Fruit fly (Drosophila melanogaster): ENCODE measurements around the gene rg.

Gene rg

DNA sequence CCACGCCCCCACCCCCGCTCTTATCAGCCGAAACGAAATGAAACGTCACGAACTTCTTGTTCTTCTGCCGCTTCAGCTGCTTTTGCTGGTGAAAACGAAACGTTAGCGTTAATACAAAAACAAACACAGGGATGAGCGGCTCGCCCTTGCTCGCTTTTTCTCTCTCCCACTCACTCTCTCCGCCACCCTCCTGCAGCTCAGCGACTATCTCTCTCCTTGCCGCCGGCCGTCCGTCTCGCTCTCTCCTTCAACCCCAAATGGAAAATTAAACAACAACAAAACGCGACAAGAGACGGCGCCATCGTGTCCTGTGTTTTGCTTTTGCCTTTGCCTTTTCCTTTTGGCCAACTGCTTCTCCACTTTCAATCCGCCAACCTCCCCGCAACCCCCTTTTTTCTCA lies 8.8 kb downstream of the rg start:
- TF ChIP-seq Met (GFP tag; optimal IDR thresholded peaks at IDR 0.05) (no peak), esn (GFP tag; optimal IDR thresholded peaks at IDR 0.05) (no peak), CG6163 (GFP tag; IDR thresholded peaks at IDR 0.05) (no peak), dac (GFP tag; optimal IDR thresholded peaks at IDR 0.05) (no peak)

DNA sequence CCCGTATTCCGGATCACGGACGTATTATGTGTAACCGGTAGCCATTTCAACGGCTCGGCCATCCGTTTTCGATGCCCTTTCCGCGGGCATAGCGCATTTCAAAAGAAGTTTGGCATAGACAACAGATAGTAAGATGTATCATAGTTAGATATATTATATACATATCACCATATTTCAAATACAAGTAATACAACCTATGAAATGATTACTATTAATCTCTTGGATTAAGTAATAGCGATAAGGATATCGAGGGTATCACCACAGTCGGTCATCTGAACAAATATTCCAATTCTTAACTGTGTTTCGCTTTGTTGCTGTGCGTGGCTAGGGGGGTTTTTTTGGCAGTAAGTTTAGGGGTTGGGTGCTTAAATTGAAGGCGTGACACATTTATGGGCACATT lies 10.1 kb downstream of the rg start:
- TF ChIP-seq Ets96B (tag; optimal IDR thresholded peaks at IDR 0.05) = no peak
- TF ChIP-seq Eip78C (GFP tag) = peak; percentile 55

DNA sequence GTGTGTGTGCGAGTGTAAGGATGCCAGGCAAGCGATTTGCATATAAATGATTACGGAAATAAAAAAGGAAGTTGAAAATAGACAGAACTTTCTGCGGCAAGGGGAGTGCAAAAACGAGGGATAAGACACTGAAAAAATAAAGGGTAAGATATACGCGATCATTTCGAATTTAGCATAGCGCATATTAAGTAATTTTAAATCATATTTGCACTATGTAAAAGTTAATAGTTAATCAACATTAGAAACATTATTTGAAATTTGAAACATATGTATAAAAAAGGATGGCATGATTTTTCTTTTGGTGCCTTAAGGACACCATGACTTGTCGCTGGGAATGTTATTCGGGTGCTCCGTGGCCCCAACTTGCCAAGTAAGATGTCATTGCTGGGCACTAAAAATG lies 27.5 kb downstream of the rg start:
- TF ChIP-seq CG3032 (tag; optimal IDR thresholded peaks at IDR 0.05) (no peak), CG6854 (GFP tag; optimal IDR thresholded peaks at IDR 0.05) (no peak), Sox15 (GFP tag; optimal IDR thresholded peaks at IDR 0.05) (no peak), spab (GFP tag; optimal IDR thresholded peaks at IDR 0.05) (no peak), CG34406 (GFP tag; optimal IDR thresholded peaks at IDR 0.05) (no peak), topi (GFP tag; optimal IDR thresholded peaks at IDR 0.05) (no peak), CG16779 (tag; optimal IDR thresholded peaks at IDR 0.05) (no peak), dsx (GFP tag; optimal IDR thresholded peaks at IDR 0.05; ENCODE audit: poor library complexity, severe bottlenecking) (no peak), Ets96B (tag; optimal IDR thresholded peaks at IDR 0.05) (no peak), Hr39 (GFP tag; optimal IDR thresholded peaks at IDR 0.05) (no peak), CG3919 (GFP tag; optimal IDR thresholded peaks at IDR 0.05) (no peak), cyc (GFP tag; optimal IDR thresholded peaks at IDR 0.05) (no peak), Hr4 (GFP tag; optimal IDR thresholded peaks at IDR 0.05) (no peak), Eip78C (GFP tag) (no peak), CG15336 (GFP tag; IDR thresholded peaks at IDR 0.05) (no peak), lz (GFP tag; optimal IDR thresholded peaks at IDR 0.05) (no peak), CG6163 (GFP tag; IDR thresholded peaks at IDR 0.05) (no peak)

DNA sequence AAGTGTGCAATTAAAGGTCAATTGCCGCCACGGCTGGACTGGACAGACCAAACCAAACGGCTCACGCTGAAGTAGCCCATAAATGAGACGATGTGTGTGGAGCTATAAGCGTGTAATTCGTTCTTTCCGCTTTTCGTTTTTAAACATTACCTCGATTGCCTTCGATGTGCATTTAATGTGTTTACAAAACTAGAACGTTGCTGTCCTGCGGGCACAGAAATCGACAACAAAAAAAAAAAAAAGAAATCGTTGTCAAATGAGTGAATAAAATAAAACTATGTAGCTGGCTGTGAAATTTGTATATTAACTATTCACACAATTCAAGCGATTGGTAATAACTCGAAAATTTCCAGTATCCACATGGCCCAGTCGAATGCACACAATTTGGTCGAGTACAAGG lies 46.0 kb downstream of the rg start, which contains the start of gene Rpn13R:
Gene Rpn13R, plus strand, starts transcription at position 301 of the 400 bp plus-strand sequence.
- TF ChIP-seq CG32006 (GFP tag; optimal IDR thresholded peaks at IDR 0.05) (no peak), Eip75B (GFP tag; optimal IDR thresholded peaks at IDR 0.05) (no peak), Ets21C (GFP tag; optimal IDR thresholded peaks at IDR 0.05) (no peak), dac (GFP tag; optimal IDR thresholded peaks at IDR 0.05) (no peak), Eip93F (GFP tag; optimal IDR thresholded peaks at IDR 0.05) (no peak), net (GFP tag; optimal IDR thresholded peaks at IDR 0.05) (no peak), lz (GFP tag; optimal IDR thresholded peaks at IDR 0.05) (no peak), fd59A (GFP tag; optimal IDR thresholded peaks at IDR 0.05) (no peak), ss (GFP tag; optimal IDR thresholded peaks at IDR 0.05) (no peak), Lpt (GFP tag; optimal IDR thresholded peaks at IDR 0.05) (no peak), CG10631 (GFP tag; optimal IDR thresholded peaks at IDR 0.05) (no peak), pdm3 (GFP tag; optimal IDR thresholded peaks at IDR 0.05) (no peak), Met (GFP tag; optimal IDR thresholded peaks at IDR 0.05) (no peak), CG4318 (GFP tag; optimal IDR thresholded peaks at IDR 0.05) (no peak), Blimp-1 (GFP tag; optimal IDR thresholded peaks at IDR 0.05) (no peak), CG11762 (GFP tag; optimal IDR thresholded peaks at IDR 0.05; ENCODE audit: insufficient read depth) (no peak), eg (GFP tag; IDR thresholded peaks at IDR 0.05) (no peak), esn (GFP tag; optimal IDR thresholded peaks at IDR 0.05) (no peak), svp (GFP tag) (no peak), OdsH (GFP tag; optimal IDR thresholded peaks at IDR 0.05) (no peak)

DNA sequence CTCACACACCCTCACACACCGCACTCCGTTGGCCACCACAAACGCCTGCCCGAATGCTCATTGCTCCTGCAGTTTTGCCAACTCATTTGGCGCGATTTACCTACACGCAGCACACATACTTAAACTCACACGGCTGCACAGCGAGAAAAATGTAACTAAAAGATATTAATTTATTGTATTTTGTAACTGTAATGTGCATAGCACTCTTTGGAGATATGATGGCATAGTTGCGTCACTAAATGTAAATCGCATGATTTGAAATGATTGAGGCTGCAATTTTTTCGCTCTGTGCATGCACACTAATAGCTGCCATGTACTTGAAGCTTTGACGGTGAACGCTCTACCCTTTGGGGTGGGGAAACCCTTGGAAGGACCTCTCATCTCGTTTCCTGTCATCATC lies 58.3 kb downstream of the rg start:
- TF ChIP-seq Hr38 (GFP tag; optimal IDR thresholded peaks at IDR 0.05) (no peak), Ets21C (GFP tag; optimal IDR thresholded peaks at IDR 0.05) (no peak), CG32006 (GFP tag; optimal IDR thresholded peaks at IDR 0.05) (peak; percentile 30), vri (GFP tag; optimal IDR thresholded peaks at IDR 0.05) (no peak), Sox14 (GFP tag; optimal IDR thresholded peaks at IDR 0.05) (no peak), CG1621 (tag; optimal IDR thresholded peaks at IDR 0.05) (no peak), Eip78C (GFP tag) (peak; percentile 44), CG6163 (GFP tag; IDR thresholded peaks at IDR 0.05) (peak; percentile 51; the same call in 1 of the 3 replicates), Hr39 (GFP tag; optimal IDR thresholded peaks at IDR 0.05) (no peak), svp (GFP tag) (peak; percentile 45), Lpt (GFP tag; optimal IDR thresholded peaks at IDR 0.05) (no peak), Eip93F (GFP tag; optimal IDR thresholded peaks at IDR 0.05) (no peak), Smox (GFP tag; optimal IDR thresholded peaks at IDR 0.05) (no peak), CG34406 (GFP tag; optimal IDR thresholded peaks at IDR 0.05) (no peak), CG11294 (GFP tag; IDR thresholded peaks at IDR 0.05) (0 out of 2 replicates have a peak, but pooled peaks have one; percentile 10), ss (GFP tag; optimal IDR thresholded peaks at IDR 0.05) (peak in 1 of 2 experiments; percentile 1), eg (GFP tag; IDR thresholded peaks at IDR 0.05) (peak; percentile 35; the same call in 1 of the 3 replicates), CG3919 (GFP tag; optimal IDR thresholded peaks at IDR 0.05) (no peak), CG6854 (GFP tag; optimal IDR thresholded peaks at IDR 0.05) (no peak), Hr4 (GFP tag; optimal IDR thresholded peaks at IDR 0.05) (peak; percentile 16), CG6808 (GFP tag; optimal IDR thresholded peaks at IDR 0.05) (no peak), fd59A (GFP tag; optimal IDR thresholded peaks at IDR 0.05) (no peak)
